Fruit fly (Drosophila melanogaster) whole organism, embryonic: Measurements from ENCODE around the gene Mlp84B.

ENCODE experiments used
- Abd-B ChIP-seq: fragments of 200-800 bp; sonication (Bioruptor generic); optimal IDR thresholded peaks from 2 replicates; lab custom pipeline; 2018; ENCODE audit warnings: missing biosample characterization, mild to moderate bottlenecking, missing genetic modification characterization, moderate library complexity
- Asciz ChIP-seq: fragments of 200-800 bp; sonication (Bioruptor generic); optimal IDR thresholded peaks from 2 replicates; lab custom pipeline; 2017; ENCODE audit warnings: missing biosample characterization, mild to moderate bottlenecking, missing genetic modification characterization, missing genetic modification reagents
- B-H1 ChIP-seq: fragments of 200-800 bp; sonication (Bioruptor generic); IDR thresholded peaks from 3 replicates; pipeline ENCODE4 v1.3.6; 2022; ENCODE audit warnings: missing biosample characterization, missing genetic modification characterization
- Blimp-1 ChIP-seq: fragments of 200-800 bp; sonication (Bioruptor generic); optimal IDR thresholded peaks from 3 replicates; lab custom pipeline; 2018; ENCODE audit warnings: missing biosample characterization, missing genetic modification characterization, mild to moderate bottlenecking, moderate library complexity, missing genetic modification reagents
- CG10274 ChIP-seq: fragments of 200-800 bp; sonication (Bioruptor generic); optimal IDR thresholded peaks from 3 replicates; lab custom pipeline; 2017; ENCODE audit warnings: missing biosample characterization, mild to moderate bottlenecking, missing genetic modification characterization
- CG10321 ChIP-seq: fragments of 200-800 bp; sonication (Bioruptor generic); IDR thresholded peaks from 2 replicates; pipeline ENCODE4 v1.3.6; 2022; ENCODE audit warnings: missing biosample characterization, missing genetic modification characterization
- CG12659 ChIP-seq: fragments of 200-800 bp; sonication (Bioruptor generic); optimal IDR thresholded peaks from 3 replicates; lab custom pipeline; 2017; ENCODE audit warnings: mild to moderate bottlenecking, missing biosample characterization, missing genetic modification reagents, missing genetic modification characterization
- CG13123 ChIP-seq: fragments of 200-800 bp; sonication (Bioruptor generic); optimal IDR thresholded peaks from 2 replicates; lab custom pipeline; 2016; ENCODE audit warnings: missing biosample characterization, missing genetic modification characterization
- CG13287 ChIP-seq: fragments of 200-800 bp; sonication (Bioruptor generic); IDR thresholded peaks from 2 replicates; pipeline ENCODE4 v1.3.6; 2022; ENCODE audit warnings: missing biosample characterization, missing genetic modification characterization; ENCODE audit not compliant: partially characterized antibody
- CG13894 ChIP-seq: fragments of 200-800 bp; sonication (Bioruptor generic); optimal IDR thresholded peaks from 3 replicates; lab custom pipeline; 2018; ENCODE audit warnings: missing biosample characterization, mild to moderate bottlenecking, missing genetic modification characterization, moderate library complexity
- CG15514 ChIP-seq: fragments of 200-800 bp; sonication (Bioruptor generic); optimal IDR thresholded peaks from 3 replicates; lab custom pipeline; 2017; ENCODE audit warnings: missing biosample characterization, missing genetic modification characterization, mild to moderate bottlenecking, moderate library complexity, missing genetic modification reagents
- CG17829 ChIP-seq: fragments of 200-800 bp; optimal IDR thresholded peaks from 2 replicates; lab custom pipeline; 2019; ENCODE audit warnings: missing biosample characterization, mild to moderate bottlenecking, missing genetic modification characterization, moderate library complexity
- CG18011 ChIP-seq: fragments of 200-800 bp; sonication (Bioruptor generic); optimal IDR thresholded peaks from 2 replicates; lab custom pipeline; 2017; ENCODE audit warnings: missing biosample characterization, missing genetic modification characterization, mild to moderate bottlenecking, moderate library complexity, missing genotype
- CG2129 ChIP-seq: fragments of 200-800 bp; sonication (Bioruptor generic); IDR thresholded peaks from 2 replicates; pipeline ENCODE4 v1.3.6; 2022; ENCODE audit warnings: missing biosample characterization, missing genetic modification characterization; ENCODE audit not compliant: partially characterized antibody
- CG2199 ChIP-seq: fragments of 200-800 bp; sonication (Bioruptor generic); IDR thresholded peaks from 3 replicates; pipeline ENCODE4 v1.3.6; 2022; ENCODE audit warnings: missing biosample characterization, missing genetic modification characterization
- CG3726 ChIP-seq: fragments of 200-800 bp; sonication (Bioruptor generic); IDR thresholded peaks from 3 replicates; pipeline ENCODE4, ENCODE4 v1.3.6; 2022; ENCODE audit warnings: missing biosample characterization, missing genetic modification characterization
- CG4328 ChIP-seq: fragments of 200-800 bp; sonication (Bioruptor generic); optimal IDR thresholded peaks from 3 replicates; lab custom pipeline; 2017; ENCODE audit warnings: missing biosample characterization, missing genetic modification reagents, missing genetic modification characterization
- CG4617 ChIP-seq: fragments of 200-800 bp; sonication (Bioruptor generic); optimal IDR thresholded peaks from 3 replicates; lab custom pipeline; 2016; ENCODE audit warnings: missing biosample characterization, missing genetic modification characterization, borderline replicate concordance
- CG8290 ChIP-seq, 3 experiments: fragments of 200-800 bp; sonication (Bioruptor generic); optimal IDR thresholded peaks; 2 replicates each; lab custom pipeline; 2016 to 2019; ENCODE audit warnings: missing biosample characterization in 3 of 3, missing genetic modification characterization in 3 of 3, mild to moderate bottlenecking in 2 of 3, moderate library complexity in 1 of 3
- CG9727 ChIP-seq: fragments of 200-800 bp; sonication (Bioruptor generic); optimal IDR thresholded peaks from 3 replicates; lab custom pipeline; 2017; ENCODE audit warnings: missing biosample characterization, mild to moderate bottlenecking, missing genetic modification characterization
- Fer3 ChIP-seq: fragments of 200-800 bp; sonication (Bioruptor generic); optimal IDR thresholded peaks from 2 replicates; lab custom pipeline; 2018; ENCODE audit warnings: missing biosample characterization, mild to moderate bottlenecking, missing genetic modification characterization, moderate library complexity
- GATAe ChIP-seq: fragments of 200-800 bp; sonication (Bioruptor generic); conservative IDR thresholded peaks from 2 replicates; pipeline ENCODE4 v1.3.6; 2022; ENCODE audit warnings: missing biosample characterization, missing genetic modification characterization
- H15 ChIP-seq: fragments of 200-800 bp; sonication (Bioruptor generic); IDR thresholded peaks from 3 replicates; pipeline ENCODE4 v1.3.6; 2022; ENCODE audit warnings: missing biosample characterization, missing genetic modification characterization
- H2.0 ChIP-seq: fragments of 200-800 bp; sonication (Bioruptor generic); IDR thresholded peaks from 2 replicates; pipeline ENCODE4 v1.3.6; 2022; ENCODE audit warnings: missing biosample characterization, missing genetic modification characterization
- HmgZ ChIP-seq: fragments of 200-800 bp; sonication (Bioruptor generic); optimal IDR thresholded peaks from 2 replicates; lab custom pipeline; 2018; ENCODE audit warnings: missing biosample characterization, mild to moderate bottlenecking, missing genetic modification characterization
- Hr39 ChIP-seq: fragments of >200 bp; optimal IDR thresholded peaks from 2 replicates; lab custom pipeline; 2017
- Hr51 ChIP-seq, 2 experiments: fragments of 200-800 bp; sonication (Bioruptor generic); optimal IDR thresholded peaks; 2 replicates in 1 of 2; 3 replicates in 1 of 2; lab custom pipeline; 2016 to 2018; ENCODE audit warnings: missing biosample characterization in 2 of 2, missing genetic modification characterization in 2 of 2, mild to moderate bottlenecking in 1 of 2, moderate library complexity in 1 of 2
- MBD-R2 ChIP-seq: fragments of 200-800 bp; sonication (Bioruptor generic); IDR thresholded peaks from 2 replicates; pipeline ENCODE4 v1.3.6; 2022; ENCODE audit warnings: missing biosample characterization, missing genetic modification characterization
- MESR4 ChIP-seq: fragments of 200-800 bp; sonication (Bioruptor generic); optimal IDR thresholded peaks from 2 replicates; lab custom pipeline; 2018; ENCODE audit warnings: missing biosample characterization, mild to moderate bottlenecking, missing genetic modification characterization, moderate library complexity
- NK7.1 ChIP-seq: fragments of 200-800 bp; sonication (Bioruptor generic); optimal IDR thresholded peaks from 3 replicates; lab custom pipeline; 2016; ENCODE audit warnings: missing biosample characterization, missing genetic modification characterization
- Nf-YA ChIP-seq: fragments of 200-800 bp; sonication (Bioruptor generic); IDR thresholded peaks from 2 replicates; pipeline ENCODE4 v1.3.6; 2022; ENCODE audit warnings: missing biosample characterization, missing genetic modification characterization
- Sry-β ChIP-seq: fragments of 200-800 bp; sonication (Bioruptor generic); optimal IDR thresholded peaks from 2 replicates; lab custom pipeline; 2018; ENCODE audit warnings: missing biosample characterization, mild to moderate bottlenecking, missing genetic modification characterization, moderate library complexity
- abd-A ChIP-seq: fragments of 200-800 bp; sonication (Bioruptor generic); optimal IDR thresholded peaks from 3 replicates; lab custom pipeline; 2019; ENCODE audit warnings: missing biosample characterization, mild to moderate bottlenecking, missing genetic modification characterization, moderate library complexity
- caup ChIP-seq: fragments of 200-800 bp; sonication (Bioruptor generic); optimal IDR thresholded peaks from 3 replicates; lab custom pipeline; 2017; ENCODE audit warnings: missing biosample characterization, mild to moderate bottlenecking, missing genetic modification characterization, moderate library complexity; ENCODE audit not compliant: severe bottlenecking
- chm ChIP-seq: fragments of 200-800 bp; sonication (Bioruptor generic); IDR thresholded peaks from 2 replicates; pipeline ENCODE4 v1.3.6; 2022; ENCODE audit warnings: missing biosample characterization, missing genetic modification characterization
- cwo ChIP-seq: fragments of 200-800 bp; sonication (Bioruptor generic); optimal IDR thresholded peaks from 3 replicates; lab custom pipeline; 2017; ENCODE audit warnings: missing biosample characterization, missing genetic modification characterization, mild to moderate bottlenecking, moderate library complexity, missing genetic modification reagents
- danr ChIP-seq: fragments of 200-800 bp; sonication (Bioruptor generic); IDR thresholded peaks from 2 replicates; pipeline ENCODE4 v1.3.6; 2022; ENCODE audit warnings: missing biosample characterization, missing genetic modification characterization
- eve ChIP-seq, 2 experiments: fragments of >200 bp; optimal IDR thresholded peaks; 2 replicates each; lab custom pipeline; 2017; ENCODE audit warnings: missing biosample characterization in 2 of 2, missing genetic modification characterization in 2 of 2
- fd3F ChIP-seq: fragments of 200-800 bp; sonication (Bioruptor generic); optimal IDR thresholded peaks from 2 replicates; lab custom pipeline; 2018; ENCODE audit warnings: missing biosample characterization, mild to moderate bottlenecking, missing genetic modification characterization, moderate library complexity
- her ChIP-seq: fragments of 200-800 bp; sonication (Bioruptor generic); optimal IDR thresholded peaks from 2 replicates; lab custom pipeline; 2016; ENCODE audit warnings: missing biosample characterization, missing genetic modification characterization
- jumu ChIP-seq: fragments of 200-800 bp; sonication (Bioruptor generic); optimal IDR thresholded peaks from 3 replicates; lab custom pipeline; 2016; ENCODE audit warnings: missing biosample characterization, missing genetic modification characterization
- lmd ChIP-seq: fragments of 200-800 bp; sonication (Bioruptor generic); IDR thresholded peaks from 2 replicates; pipeline ENCODE4 v1.3.6; 2022; ENCODE audit warnings: missing biosample characterization, missing genetic modification characterization
- lola ChIP-seq, 3 experiments: fragments of >200 bp in 2 of 3; fragments of 200-800 bp in 1 of 3; sonication (Bioruptor generic) in 1 of 3; optimal IDR thresholded peaks; 2 replicates each; lab custom pipeline; 2017 to 2019; ENCODE audit warnings: missing biosample characterization in 3 of 3, missing genetic modification characterization in 3 of 3, mild to moderate bottlenecking in 1 of 3, moderate library complexity in 1 of 3
- mirr ChIP-seq: fragments of 200-800 bp; sonication (Bioruptor generic); optimal IDR thresholded peaks from 3 replicates; lab custom pipeline; 2018; ENCODE audit warnings: missing biosample characterization, mild to moderate bottlenecking, missing genetic modification characterization
- otp ChIP-seq: fragments of 200-800 bp; sonication (Bioruptor generic); IDR thresholded peaks from 3 replicates; pipeline ENCODE4, ENCODE4 v1.3.6; 2022; ENCODE audit warnings: missing biosample characterization, missing genetic modification characterization
- pros ChIP-seq: fragments of 200-800 bp; sonication (Bioruptor generic); optimal IDR thresholded peaks from 3 replicates; lab custom pipeline; 2019; ENCODE audit warnings: missing biosample characterization, mild to moderate bottlenecking, missing genetic modification characterization, moderate library complexity
- psq ChIP-seq: fragments of 200-800 bp; sonication (Bioruptor generic); optimal IDR thresholded peaks from 2 replicates; lab custom pipeline; 2017; ENCODE audit warnings: missing biosample characterization, missing genetic modification characterization
- slou ChIP-seq: fragments of 200-800 bp; sonication (Bioruptor generic); optimal IDR thresholded peaks from 3 replicates; lab custom pipeline; 2016; ENCODE audit warnings: missing biosample characterization, missing genetic modification characterization
- stwl ChIP-seq: fragments of 200-800 bp; sonication (Bioruptor generic); optimal IDR thresholded peaks from 3 replicates; lab custom pipeline; 2018; ENCODE audit warnings: missing biosample characterization, mild to moderate bottlenecking, missing genetic modification characterization, moderate library complexity
- yki ChIP-seq: fragments of >200 bp; optimal IDR thresholded peaks from 3 replicates; lab custom pipeline; 2018

Mlp84B gene

dm6 chr3R:7090337-7090830, 27.1 kb downstream of the Mlp84B start (continued):
- TF ChIP-seq CG13123 (GFP tag; lab: Kevin White, UChicago) (no peak), CG2129 (no peak), Hr51 (GFP tag; optimal IDR thresholded peaks at IDR 0.05; lab: Kevin White, UChicago) (no peak), her (GFP tag; lab: Kevin White, UChicago) (no peak), abd-A (tag; lab: Kevin White, UChicago) (no peak), B-H1 (no peak), MESR4 (GFP tag; lab: Kevin White, UChicago) (no peak), danr (GFP tag; lab: Robert Waterston, UW) (no peak), slou (GFP tag; lab: Kevin White, UChicago) (no peak), Nf-YA (GFP tag; lab: Robert Waterston, UW) (no peak), pros (peak; percentile 36), Hr39 (lab: Kevin White, UChicago) (no peak), CG13894 (tag; lab: Kevin White, UChicago) (peak; percentile 31), MBD-R2 (0 out of 2 replicates have a peak, but pooled peaks have one; percentile 18), CG13287 (GFP tag; lab: Robert Waterston, UW) (peak; percentile 21; the same call in 1 of the 2 replicates), NK7.1 (no peak), chm (GFP tag; lab: Robert Waterston, UW) (no peak; the same call in 1 of the 2 replicates), CG12659 (GFP tag; lab: Kevin White, UChicago) (peak; percentile 25), Asciz (GFP tag; lab: Kevin White, UChicago) (no peak), Abd-B (no peak), lola (GFP tag; optimal IDR thresholded peaks at IDR 0.05; lab: Kevin White, UChicago) (no peak), CG17829 (tag; lab: Kevin White, UChicago) (peak; percentile 21), HmgZ (tag; lab: Kevin White, UChicago) (no peak), CG15514 (peak; percentile 68), GATAe (GFP tag; lab: Robert Waterston, UW) (no peak), CG9727 (GFP tag; lab: Kevin White, UChicago) (no peak), Blimp-1 (GFP tag; lab: Kevin White, UChicago) (no peak), eve (GFP tag; optimal IDR thresholded peaks at IDR 0.05; lab: Kevin White, UChicago) (no peak), H15 (no peak), CG4328 (no peak), Fer3 (tag; lab: Kevin White, UChicago) (no peak), yki (lab: Kevin White, UChicago) (no peak), jumu (GFP tag; lab: Kevin White, UChicago) (no peak), psq (no peak), mirr (no peak), CG18011 (GFP tag; lab: Kevin White, UChicago) (no peak), CG10274 (no peak), CG4617 (GFP tag; lab: Kevin White, UChicago) (no peak), H2.0 (GFP tag; lab: Robert Waterston, UW) (no peak), CG2199 (GFP tag; lab: Robert Waterston, UW) (peak; percentile 61; the same call in 1 of the 3 replicates), Sry-β (no peak), otp (GFP tag; lab: Robert Waterston, UW) (no peak), caup (no peak), lmd (GFP tag; lab: Robert Waterston, UW) (no peak), CG10321 (no peak), CG8290 (GFP tag; optimal IDR thresholded peaks at IDR 0.05; lab: Kevin White, UChicago) (no peak), CG8290 (tag; optimal IDR thresholded peaks at IDR 0.05; lab: Kevin White, UChicago) (peak in 1 of 2 experiments; percentile 48), cwo (GFP tag; lab: Kevin White, UChicago) (peak; percentile 33), CG3726 (GFP tag; lab: Robert Waterston, UW) (no peak), fd3F (GFP tag; lab: Kevin White, UChicago) (no peak), stwl (tag; lab: Kevin White, UChicago) (no peak)
